Fruit fly (Drosophila melanogaster) whole organism, prepupa: ENCODE measurements around the gene CG42818.

ENCODE experiments used
- CG10669 ChIP-seq: fragments of 200-800 bp; sonication (Bioruptor generic); optimal IDR thresholded peaks from 3 replicates; lab custom pipeline; 2018; ENCODE audit warnings: missing biosample characterization, mild to moderate bottlenecking, missing genetic modification characterization, moderate library complexity
- CG11294 ChIP-seq: fragments of 200-800 bp; sonication (Bioruptor generic); IDR thresholded peaks from 2 replicates; pipeline ENCODE4 v1.3.6; 2022; ENCODE audit warnings: missing biosample characterization, missing genetic modification characterization
- CG11762 ChIP-seq: fragments of 200-800 bp; sonication (Bioruptor generic); optimal IDR thresholded peaks from 3 replicates; lab custom pipeline; 2016; ENCODE audit warnings: missing biosample characterization, missing genetic modification characterization; ENCODE audit not compliant: insufficient read depth
- CG11902 ChIP-seq: fragments of 200-800 bp; sonication (Bioruptor generic); optimal IDR thresholded peaks from 3 replicates; lab custom pipeline; 2016; ENCODE audit warnings: missing biosample characterization, missing genetic modification characterization
- CG16779 ChIP-seq: fragments of 200-800 bp; sonication (Bioruptor generic); optimal IDR thresholded peaks from 3 replicates; lab custom pipeline; 2017; ENCODE audit warnings: missing biosample characterization, mild to moderate bottlenecking, missing genetic modification characterization
- CG3032 ChIP-seq: fragments of 200-800 bp; optimal IDR thresholded peaks from 2 replicates; lab custom pipeline; 2019; ENCODE audit warnings: missing biosample characterization, mild to moderate bottlenecking, missing genetic modification characterization, moderate library complexity
- CG32006 ChIP-seq: fragments of 200-800 bp; sonication (Bioruptor generic); optimal IDR thresholded peaks from 3 replicates; lab custom pipeline; 2017; ENCODE audit warnings: missing biosample characterization, mild to moderate bottlenecking, missing genetic modification characterization
- CG4318 ChIP-seq: fragments of 200-800 bp; sonication (Bioruptor generic); optimal IDR thresholded peaks from 3 replicates; lab custom pipeline; 2017; ENCODE audit warnings: missing biosample characterization, mild to moderate bottlenecking, missing genetic modification characterization
- CG6163 ChIP-seq: fragments of 200-800 bp; sonication (Bioruptor generic); IDR thresholded peaks from 3 replicates; pipeline ENCODE4 v1.3.6; 2022; ENCODE audit warnings: missing biosample characterization, missing genetic modification characterization
- CG6276 ChIP-seq: fragments of 200-800 bp; sonication (Bioruptor generic); optimal IDR thresholded peaks from 2 replicates; lab custom pipeline; 2017; ENCODE audit warnings: missing biosample characterization, mild to moderate bottlenecking, missing genetic modification characterization
- CG6808 ChIP-seq: fragments of 200-800 bp; sonication (Bioruptor generic); optimal IDR thresholded peaks from 3 replicates; lab custom pipeline; 2017; ENCODE audit warnings: missing biosample characterization, missing genetic modification characterization, mild to moderate bottlenecking, moderate library complexity, missing genetic modification reagents
- CG6854 ChIP-seq: fragments of 200-800 bp; sonication (Bioruptor generic); optimal IDR thresholded peaks from 2 replicates; lab custom pipeline; 2017; ENCODE audit warnings: missing biosample characterization, mild to moderate bottlenecking, missing genetic modification characterization
- CG7368 ChIP-seq: fragments of 200-800 bp; sonication (Bioruptor generic); optimal IDR thresholded peaks from 3 replicates; lab custom pipeline; 2016; ENCODE audit warnings: missing biosample characterization, missing genetic modification characterization
- CG8119 ChIP-seq: fragments of 200-800 bp; sonication (Bioruptor generic); IDR thresholded peaks from 3 replicates; pipeline ENCODE4 v1.3.6; 2022; ENCODE audit warnings: missing biosample characterization, missing genetic modification characterization
- CG8319 ChIP-seq: fragments of 200-800 bp; sonication (Bioruptor generic); optimal IDR thresholded peaks from 3 replicates; lab custom pipeline; 2016; ENCODE audit warnings: missing biosample characterization, missing genetic modification characterization
- CG8632 ChIP-seq: fragments of 200-800 bp; sonication (Bioruptor generic); optimal IDR thresholded peaks from 3 replicates; lab custom pipeline; 2016; ENCODE audit warnings: missing biosample characterization, missing genetic modification characterization
- CG9139 ChIP-seq: fragments of 200-800 bp; sonication (Bioruptor generic); optimal IDR thresholded peaks from 3 replicates; lab custom pipeline; 2017; ENCODE audit warnings: missing biosample characterization, mild to moderate bottlenecking, missing genetic modification characterization
- Eip75B ChIP-seq: fragments of 200-800 bp; sonication (Bioruptor generic); optimal IDR thresholded peaks from 3 replicates; lab custom pipeline; 2016; ENCODE audit warnings: missing biosample characterization, missing genetic modification characterization
- Eip78C ChIP-seq: fragments of 200-800 bp; sonication (Bioruptor generic); peaks from one replicate; lab custom pipeline; 2016; ENCODE audit warnings: missing biosample characterization, missing genetic modification characterization
- Eip93F ChIP-seq: fragments of 200-800 bp; sonication (Bioruptor generic); optimal IDR thresholded peaks from 2 replicates; lab custom pipeline; 2016; ENCODE audit warnings: missing biosample characterization, mild to moderate bottlenecking, missing genetic modification characterization
- Ets21C ChIP-seq: fragments of 200-800 bp; sonication (Bioruptor generic); optimal IDR thresholded peaks from 3 replicates; lab custom pipeline; 2016; ENCODE audit warnings: missing biosample characterization, missing genetic modification characterization
- Ets96B ChIP-seq: fragments of 200-800 bp; optimal IDR thresholded peaks from 2 replicates; lab custom pipeline; 2019; ENCODE audit warnings: missing biosample characterization, mild to moderate bottlenecking, missing genetic modification characterization, moderate library complexity
- Lpt ChIP-seq: fragments of 200-800 bp; sonication (Bioruptor generic); optimal IDR thresholded peaks from 3 replicates; lab custom pipeline; 2016; ENCODE audit warnings: missing biosample characterization, missing genetic modification characterization
- Met ChIP-seq: fragments of 200-800 bp; sonication (Bioruptor generic); optimal IDR thresholded peaks from 3 replicates; lab custom pipeline; 2016; ENCODE audit warnings: missing biosample characterization, missing genetic modification characterization
- OdsH ChIP-seq: fragments of 200-800 bp; sonication (Bioruptor generic); optimal IDR thresholded peaks from 3 replicates; lab custom pipeline; 2016; ENCODE audit warnings: missing biosample characterization, missing genetic modification characterization
- Sox102F ChIP-seq: fragments of 200-800 bp; sonication (Bioruptor generic); optimal IDR thresholded peaks from 2 replicates; lab custom pipeline; 2016; ENCODE audit warnings: missing biosample characterization, mild to moderate bottlenecking, missing genetic modification characterization
- Sox14 ChIP-seq: fragments of 200-800 bp; sonication (Bioruptor generic); optimal IDR thresholded peaks from 3 replicates; lab custom pipeline; 2016; ENCODE audit warnings: missing biosample characterization, missing genetic modification characterization
- Sox15 ChIP-seq: fragments of 200-800 bp; sonication (Bioruptor generic); optimal IDR thresholded peaks from 3 replicates; lab custom pipeline; 2016; ENCODE audit warnings: missing biosample characterization, missing genetic modification characterization
- achi ChIP-seq: fragments of 200-800 bp; sonication (Bioruptor generic); optimal IDR thresholded peaks from 3 replicates; lab custom pipeline; 2016; ENCODE audit warnings: missing biosample characterization, missing genetic modification characterization
- dac ChIP-seq: fragments of 200-800 bp; sonication (Bioruptor generic); optimal IDR thresholded peaks from 2 replicates; lab custom pipeline; 2017; ENCODE audit warnings: missing biosample characterization, mild to moderate bottlenecking, missing genetic modification characterization
- dsx ChIP-seq: fragments of 200-800 bp; optimal IDR thresholded peaks from 3 replicates; lab custom pipeline; 2019; ENCODE audit warnings: missing biosample characterization, mild to moderate bottlenecking, missing genetic modification characterization, moderate library complexity; ENCODE audit not compliant: poor library complexity, severe bottlenecking
- eg ChIP-seq: fragments of 200-800 bp; sonication (Bioruptor generic); IDR thresholded peaks from 3 replicates; pipeline ENCODE4 v1.3.6; 2022; ENCODE audit warnings: missing biosample characterization, missing genetic modification characterization
- fd59A ChIP-seq: fragments of 200-800 bp; sonication (Bioruptor generic); optimal IDR thresholded peaks from 2 replicates; lab custom pipeline; 2017; ENCODE audit warnings: missing biosample characterization, mild to moderate bottlenecking, missing genetic modification characterization, missing genetic modification reagents
- fkh ChIP-seq: fragments of 200-800 bp; sonication (Bioruptor generic); optimal IDR thresholded peaks from 3 replicates; lab custom pipeline; 2017; ENCODE audit warnings: missing biosample characterization, mild to moderate bottlenecking, missing genetic modification characterization, moderate library complexity
- lz ChIP-seq: fragments of 200-800 bp; sonication (Bioruptor generic); optimal IDR thresholded peaks from 3 replicates; lab custom pipeline; 2016; ENCODE audit warnings: missing biosample characterization, missing genetic modification characterization
- net ChIP-seq: fragments of 200-800 bp; sonication (Bioruptor generic); optimal IDR thresholded peaks from 3 replicates; lab custom pipeline; 2016; ENCODE audit warnings: missing biosample characterization, missing genetic modification characterization
- salr ChIP-seq, 2 experiments: fragments of 200-800 bp; sonication (Bioruptor generic); optimal IDR thresholded peaks; 3 replicates each; lab custom pipeline; 2016 to 2018; ENCODE audit warnings: missing biosample characterization in 2 of 2, missing genetic modification characterization in 2 of 2, mild to moderate bottlenecking in 1 of 2
- spab ChIP-seq: fragments of 200-800 bp; sonication (Bioruptor generic); optimal IDR thresholded peaks from 2 replicates; lab custom pipeline; 2017; ENCODE audit warnings: missing biosample characterization, mild to moderate bottlenecking, missing genetic modification characterization, missing genetic modification reagents
- ss ChIP-seq, 2 experiments: fragments of 200-800 bp; sonication (Bioruptor generic); optimal IDR thresholded peaks; 2 replicates in 1 of 2; 3 replicates in 1 of 2; lab custom pipeline; 2017 to 2018; ENCODE audit warnings: mild to moderate bottlenecking in 2 of 2, missing biosample characterization in 2 of 2, missing genetic modification characterization in 2 of 2, moderate library complexity in 1 of 2
- svp ChIP-seq: fragments of 200-800 bp; sonication (Bioruptor generic); peaks from one replicate; lab custom pipeline; 2016; ENCODE audit warnings: missing biosample characterization, missing genetic modification characterization
- topi ChIP-seq: fragments of 200-800 bp; sonication (Bioruptor generic); optimal IDR thresholded peaks from 3 replicates; lab custom pipeline; 2016; ENCODE audit warnings: missing biosample characterization, missing genetic modification characterization
- vri ChIP-seq: fragments of 200-800 bp; sonication (Bioruptor generic); optimal IDR thresholded peaks from 3 replicates; lab custom pipeline; 2016; ENCODE audit warnings: missing biosample characterization, mild to moderate bottlenecking, missing genetic modification characterization

The CG42818 gene

DNA sequence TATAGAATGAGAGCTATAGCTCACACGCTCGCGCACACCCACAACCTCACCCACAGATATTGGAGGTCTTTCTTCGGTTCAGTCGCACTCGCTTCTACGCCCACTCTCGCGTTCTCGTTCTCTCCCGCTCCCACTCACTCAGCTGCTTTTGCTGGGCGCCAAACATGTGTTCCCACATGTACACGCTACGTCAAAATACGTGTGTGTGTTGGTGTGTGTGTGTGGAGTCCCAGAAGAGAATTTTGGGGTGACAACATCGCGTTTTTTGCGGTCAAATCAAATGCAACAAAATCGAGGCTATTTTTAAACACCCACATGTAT lies 29.7 kb downstream of the CG42818 start:
- TF ChIP-seq fd59A (no peak), Sox14 (peak; percentile 47), CG6854 (peak; percentile 33), ss (GFP tag; optimal IDR thresholded peaks at IDR 0.05; lab: Kevin White, UChicago) (peak; percentile 5 to 11), svp (GFP tag; lab: Kevin White, UChicago) (peak; percentile 93), fkh (GFP tag; lab: Kevin White, UChicago) (peak; percentile 59), OdsH (no peak), CG16779 (tag; lab: Kevin White, UChicago) (peak; percentile 0), Lpt (GFP tag; lab: Kevin White, UChicago) (peak; percentile 18), CG6276 (GFP tag; lab: Kevin White, UChicago) (no peak), net (peak; percentile 33), Eip78C (GFP tag; lab: Kevin White, UChicago) (peak; percentile 51), CG7368 (no peak), dsx (GFP tag; lab: Kevin White, UChicago) (peak; percentile 31), vri (GFP tag; lab: Kevin White, UChicago) (peak; percentile 36)

DNA sequence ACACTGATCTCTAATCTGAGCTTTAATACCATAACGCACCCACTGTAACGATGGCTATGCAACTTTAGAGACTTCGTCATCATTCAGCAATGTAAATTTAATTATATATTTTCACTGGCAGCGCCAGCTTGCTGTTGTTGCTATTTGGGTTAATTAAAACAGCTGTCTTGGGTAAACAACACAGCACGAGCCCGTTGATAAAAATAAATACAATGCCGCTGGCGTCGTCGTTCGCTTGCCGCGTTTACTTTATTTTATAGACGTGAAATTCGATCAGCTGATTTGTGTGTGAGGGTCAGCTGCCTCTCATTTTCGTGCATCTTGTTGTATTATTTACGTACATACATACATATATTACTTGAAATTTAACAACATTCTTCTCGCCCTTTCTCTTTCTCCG lies 31.0 kb downstream of the CG42818 start:
- TF ChIP-seq fkh (GFP tag; lab: Kevin White, UChicago) = peak; percentile 86
- TF ChIP-seq dsx (GFP tag; lab: Kevin White, UChicago) = peak; percentile 0
- TF ChIP-seq vri (GFP tag; lab: Kevin White, UChicago) = peak; percentile 50
- TF ChIP-seq Sox102F (GFP tag; lab: Kevin White, UChicago) = no peak
- TF ChIP-seq Lpt (GFP tag; lab: Kevin White, UChicago) = no peak
- peak; percentile 50 for TF ChIP-seq Eip78C (GFP tag; lab: Kevin White, UChicago)
- peak; percentile 63 for TF ChIP-seq svp (GFP tag; lab: Kevin White, UChicago)

DNA sequence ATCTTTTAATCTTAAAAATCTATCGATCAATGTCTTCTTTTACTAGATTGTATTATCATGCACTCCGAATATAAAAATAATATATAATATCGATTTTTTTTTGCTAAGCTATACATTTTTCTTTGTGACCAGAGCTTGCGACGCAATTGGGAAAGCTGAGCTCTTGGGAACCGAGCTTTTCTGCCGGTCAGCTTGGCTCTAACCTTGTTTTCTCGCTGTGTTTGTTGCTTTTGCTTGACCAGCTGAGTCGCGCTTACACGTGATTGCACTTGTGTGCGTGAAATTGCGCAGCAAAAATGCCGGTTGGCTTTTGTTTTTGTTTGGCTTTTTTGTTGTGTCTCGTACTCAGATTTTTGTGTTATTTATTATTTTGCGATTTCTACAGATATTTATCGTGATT lies 31.7 kb downstream of the CG42818 start:
- TF ChIP-seq Eip75B (GFP tag; lab: Kevin White, UChicago) (no peak), Lpt (GFP tag; lab: Kevin White, UChicago) (no peak), Eip78C (GFP tag; lab: Kevin White, UChicago) (peak; percentile 42), fkh (GFP tag; lab: Kevin White, UChicago) (no peak), CG32006 (GFP tag; lab: Kevin White, UChicago) (no peak), CG11762 (GFP tag; lab: Kevin White, UChicago) (no peak), CG8319 (GFP tag; lab: Kevin White, UChicago) (no peak), spab (GFP tag; lab: Kevin White, UChicago) (no peak), svp (GFP tag; lab: Kevin White, UChicago) (peak; percentile 58), CG6808 (GFP tag; lab: Kevin White, UChicago) (no peak), Eip93F (no peak), Sox15 (no peak), achi (no peak), topi (GFP tag; lab: Kevin White, UChicago) (no peak), lz (GFP tag; lab: Kevin White, UChicago) (no peak), dac (GFP tag; lab: Kevin White, UChicago) (no peak), Met (no peak), ss (GFP tag; optimal IDR thresholded peaks at IDR 0.05; lab: Kevin White, UChicago) (no peak), CG6276 (GFP tag; lab: Kevin White, UChicago) (no peak), Ets21C (no peak), eg (GFP tag; lab: Robert Waterston, UW) (no peak; the same call in 2 of the 3 replicates), CG9139 (GFP tag; lab: Kevin White, UChicago) (no peak), CG11902 (GFP tag; lab: Kevin White, UChicago) (no peak), CG4318 (GFP tag; lab: Kevin White, UChicago) (no peak), Ets96B (no peak), CG3032 (tag; lab: Kevin White, UChicago) (no peak), CG6163 (GFP tag; lab: Robert Waterston, UW) (peak; percentile 9; the same call in 1 of the 3 replicates), CG11294 (GFP tag; lab: Robert Waterston, UW) (no peak), Sox14 (peak; percentile 5), CG8632 (GFP tag; lab: Kevin White, UChicago) (no peak), CG8119 (GFP tag; lab: Robert Waterston, UW) (no peak), CG6854 (no peak), salr (GFP tag; optimal IDR thresholded peaks at IDR 0.05; lab: Kevin White, UChicago) (no peak), CG10669 (no peak)
